Worm (Caenorhabditis elegans) whole organism, dauer: ENCODE results near the gene mon-2.

ENCODE experiments used
- unc-62 ChIP-seq: sonication (generic microtip); optimal IDR thresholded peaks from 2 replicates; lab custom pipeline; 2017; ENCODE audit warnings: missing biosample characterization, missing genetic modification reagents, missing genetic modification characterization

Gene mon-2

DNA sequence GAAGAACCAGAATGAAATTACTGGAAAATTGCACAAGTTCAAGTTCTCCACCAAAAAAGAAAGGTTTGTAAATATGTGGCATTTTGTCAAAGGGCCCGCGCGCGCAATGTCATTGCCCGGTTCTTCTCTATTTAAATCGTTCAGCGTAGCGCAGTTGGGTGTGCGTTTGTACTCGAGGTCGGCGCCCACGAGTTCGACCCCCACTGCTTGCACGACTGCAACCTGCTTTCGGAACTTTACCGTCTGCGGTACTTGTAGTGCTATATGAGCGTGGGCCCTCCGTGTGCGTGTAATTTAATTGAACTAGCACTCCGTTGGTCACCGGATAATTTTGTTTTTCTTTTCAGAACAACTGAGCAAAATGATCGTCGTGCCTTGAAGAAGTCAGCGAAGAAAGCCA is 10.1 kb upstream of the mon-2 start:
- TF ChIP-seq unc-62, result no peak

DNA sequence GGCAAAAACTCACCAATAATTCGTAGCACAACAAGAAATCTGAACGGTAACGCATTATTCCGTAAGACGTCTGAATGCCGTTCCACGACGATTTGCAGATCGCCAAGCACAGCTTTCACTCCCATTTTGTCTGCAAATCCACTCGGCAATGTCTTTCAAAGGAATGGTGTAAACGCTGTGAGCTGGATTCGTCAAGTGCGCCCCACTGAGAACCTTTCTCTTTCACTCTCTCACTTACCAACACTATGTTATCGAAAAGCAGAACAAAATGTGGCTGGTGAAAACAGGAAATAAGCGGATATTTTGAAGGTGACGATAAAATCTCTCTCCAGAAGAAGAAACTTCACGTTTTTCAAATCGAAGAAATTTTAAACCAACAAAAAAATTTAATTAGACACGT is 7.7 kb upstream of the mon-2 start:
- no peak for TF ChIP-seq unc-62

DNA sequence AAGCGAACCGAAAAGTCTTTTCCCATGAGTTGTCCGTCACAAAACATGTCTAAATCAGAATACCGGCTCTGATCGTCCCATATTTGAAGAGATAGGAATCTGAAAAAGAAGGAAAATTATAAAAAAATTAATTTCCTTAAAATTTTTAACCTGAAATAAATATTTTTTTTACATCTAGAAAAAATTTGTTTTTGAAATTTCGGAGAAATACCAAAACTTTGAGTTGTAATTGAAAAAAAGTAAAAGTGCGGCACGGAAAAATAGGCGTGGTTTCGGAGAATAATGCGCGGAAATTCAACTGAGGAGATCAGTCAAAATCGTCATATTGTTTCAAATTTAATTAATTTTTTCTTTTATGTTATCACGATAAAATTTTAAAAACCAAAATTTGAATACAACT is 7.0 kb upstream of the mon-2 start, which contains the start of gene F11A10.6:
F11A10.6 (minus strand) TSS at position 101 of the 400 bp plus-strand sequence.
- TF ChIP-seq unc-62, result no peak

DNA sequence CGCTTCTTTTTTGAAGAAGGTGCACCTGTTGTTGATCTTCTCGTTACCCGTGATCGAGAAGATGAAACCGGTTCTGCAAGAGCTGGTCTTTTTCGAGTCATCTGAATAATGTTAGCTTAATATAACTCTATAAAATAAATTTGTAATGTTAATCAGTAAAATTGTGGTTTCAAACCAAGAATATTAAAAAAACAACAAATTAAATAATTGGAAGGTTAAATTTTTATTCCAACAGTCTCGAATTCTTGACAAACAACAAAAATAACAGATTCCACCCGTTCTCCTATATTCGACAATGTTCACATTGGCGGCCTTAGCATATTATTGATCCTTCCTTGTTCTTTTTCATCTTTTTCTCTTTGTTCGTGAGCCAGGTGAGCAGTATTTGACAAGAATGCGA is 4.5 kb upstream of the mon-2 start, which contains the start of gene mig-32:
mig-32 (minus strand) TSS at position 101 of the 400 bp plus-strand sequence.
- TF ChIP-seq unc-62, result no peak

DNA sequence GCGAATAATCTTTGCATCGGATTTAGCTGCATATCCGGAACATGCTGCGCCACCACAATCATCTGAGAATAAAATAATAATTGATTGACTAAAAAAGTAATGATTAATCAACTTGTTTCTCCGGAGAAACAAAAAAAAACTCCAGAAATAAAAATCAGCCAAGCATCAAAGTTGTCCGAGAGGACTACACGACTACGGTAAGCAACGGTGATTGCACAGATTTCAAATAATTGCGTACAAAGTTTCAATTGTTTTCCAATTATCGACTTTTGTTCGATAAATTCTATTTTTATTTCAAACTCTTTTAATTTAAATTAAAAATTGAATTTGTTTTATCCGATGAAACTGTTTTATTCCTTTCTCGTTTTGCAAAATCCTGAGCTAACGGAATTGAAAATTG is 3.2 kb upstream of the mon-2 start, which contains the start of gene cpsf-4:
cpsf-4 (minus strand) TSS at position 62 of the 400 bp plus-strand sequence.
- no peak for TF ChIP-seq unc-62

DNA sequence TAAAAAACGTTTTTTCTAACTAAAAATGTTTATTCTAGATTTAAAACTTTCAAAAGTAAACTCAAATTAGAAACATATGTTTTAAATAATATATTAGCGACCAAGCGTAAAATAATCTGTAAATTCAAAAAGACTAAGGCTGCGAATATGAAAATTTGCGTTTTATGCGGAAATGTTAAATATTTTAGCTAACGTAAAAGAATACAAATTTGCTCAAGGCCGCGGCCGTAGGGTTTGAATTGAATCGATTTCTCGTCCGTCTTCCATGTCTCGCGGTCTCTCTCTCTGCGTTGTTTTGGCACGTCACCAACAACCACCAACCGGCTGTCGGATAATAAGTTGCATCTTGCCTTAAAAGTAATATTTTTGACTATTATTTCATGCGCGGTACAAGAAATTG is 2.8 kb upstream of the mon-2 start, which contains the start of gene F11A10.5:
F11A10.5 (plus strand) TSS at position 301 of the 400 bp plus-strand sequence.
- no peak for TF ChIP-seq unc-62

DNA sequence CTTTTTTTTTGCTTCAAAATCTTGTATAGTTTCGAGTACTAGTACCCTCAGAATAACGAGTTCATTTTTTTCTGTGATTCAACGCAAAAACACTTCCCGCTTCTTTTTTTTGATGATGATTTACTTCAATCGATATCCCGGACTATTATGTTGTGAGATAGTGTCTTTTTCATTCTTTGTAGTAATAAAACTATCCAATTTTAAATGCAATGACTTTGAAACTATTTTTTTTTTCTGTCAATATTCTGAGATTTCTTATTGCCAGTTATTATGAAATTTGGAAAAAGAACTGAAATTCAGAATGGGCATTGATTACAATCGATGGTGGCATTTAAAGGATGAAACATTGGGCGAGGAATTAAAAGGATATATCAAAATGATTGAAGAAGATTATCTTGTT is 9.0 kb downstream of the mon-2 start, which contains the start of gene M18.3:
M18.3 (plus strand) TSS at position 301 of the 400 bp plus-strand sequence.
- TF ChIP-seq unc-62, result no peak

DNA sequence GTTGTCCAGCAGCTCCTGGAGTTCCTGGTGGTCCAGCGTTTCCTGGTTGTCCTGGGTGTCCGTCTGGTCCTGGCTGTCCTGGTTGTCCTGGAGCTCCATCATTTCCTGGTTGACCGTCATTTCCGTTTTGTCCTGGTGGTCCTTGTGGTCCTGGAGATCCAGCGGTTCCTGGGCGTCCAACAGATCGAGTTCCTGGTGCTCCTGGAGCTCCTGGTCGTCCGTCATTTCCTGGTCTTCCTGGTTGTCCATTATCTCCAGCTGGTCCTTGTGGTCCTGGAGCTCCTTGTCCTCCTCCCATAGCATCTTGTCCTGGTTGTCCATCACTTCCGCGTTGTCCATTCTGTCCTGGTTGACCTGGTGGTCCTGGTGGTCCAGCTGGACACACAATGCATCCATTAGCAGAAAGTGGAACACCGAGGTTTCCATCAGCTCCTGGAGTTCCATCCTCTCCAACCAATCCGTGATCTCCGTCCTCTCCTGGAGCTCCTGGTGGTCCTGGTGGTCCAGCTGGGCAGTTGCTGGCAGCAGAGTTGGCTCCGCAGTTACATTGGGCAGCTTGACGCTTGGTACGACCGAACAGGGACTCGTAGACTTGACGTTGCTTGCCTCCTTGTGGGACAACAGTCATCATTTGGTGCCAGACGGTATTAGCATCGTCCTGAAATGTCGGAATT is 12.5 kb downstream of the mon-2 start:
- TF ChIP-seq unc-62, result no peak

DNA sequence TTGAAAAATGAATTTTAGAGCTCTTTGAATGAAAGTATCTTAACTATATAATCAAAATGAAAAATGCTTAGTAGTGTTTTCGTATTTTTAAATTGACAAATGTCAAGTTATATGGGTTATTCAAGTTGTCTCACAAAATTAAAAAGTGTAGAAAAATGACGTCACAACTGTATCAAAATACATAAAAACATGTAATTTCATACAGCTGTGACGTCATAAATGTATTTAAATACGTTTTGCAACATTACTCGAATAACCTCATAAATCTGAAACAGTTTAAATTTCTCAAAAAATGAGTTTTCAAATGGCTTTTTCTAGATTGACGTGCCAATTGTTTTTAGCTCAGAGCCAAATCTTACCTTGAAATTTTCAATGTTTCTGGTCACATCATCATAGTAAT is 13.2 kb downstream of the mon-2 start:
- no peak for TF ChIP-seq unc-62

DNA sequence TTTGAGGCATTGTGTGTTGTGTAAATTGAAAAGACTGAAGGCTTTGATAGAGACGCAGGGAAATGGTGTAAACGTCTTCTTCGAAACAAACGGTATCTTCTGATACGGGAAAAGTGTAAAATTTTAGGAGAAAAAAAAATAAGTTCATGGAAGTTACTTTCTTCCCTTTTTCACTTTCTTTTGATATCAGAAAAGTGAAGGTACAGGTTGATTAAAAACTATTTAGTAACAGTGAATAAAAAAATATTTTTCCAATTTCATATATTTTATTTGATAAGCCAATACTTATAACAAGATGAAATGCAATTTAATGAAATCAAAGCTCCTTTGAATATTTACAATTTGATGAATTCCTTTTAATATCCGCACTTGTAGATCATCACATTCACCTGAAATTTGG is 13.8 kb downstream of the mon-2 start, which contains the start of gene col-129:
col-129 (minus strand) TSS at position 101 of the 400 bp plus-strand sequence.
- TF ChIP-seq unc-62, result no peak

DNA sequence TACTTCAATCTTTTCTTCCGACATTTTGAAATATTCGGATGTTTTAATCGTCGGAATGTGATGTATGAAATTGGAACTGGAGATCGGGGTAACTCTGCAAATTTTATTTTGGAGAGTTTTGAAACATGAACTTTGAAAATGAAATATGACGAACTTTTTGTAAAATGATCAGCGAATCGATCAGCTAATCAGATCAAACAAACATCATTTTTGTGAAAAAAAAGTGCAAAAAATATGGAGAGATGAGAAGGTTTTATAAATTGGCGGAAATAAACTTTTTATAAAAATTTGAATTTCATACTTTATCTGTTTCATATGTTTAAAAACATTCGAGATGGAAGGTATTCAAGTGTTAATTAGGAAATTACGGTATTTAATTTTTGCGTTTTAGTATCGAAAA is 14.9 kb downstream of the mon-2 start, which contains the start of gene dlc-2:
dlc-2 (minus strand) TSS at position 101 of the 400 bp plus-strand sequence.
- no peak for TF ChIP-seq unc-62

DNA sequence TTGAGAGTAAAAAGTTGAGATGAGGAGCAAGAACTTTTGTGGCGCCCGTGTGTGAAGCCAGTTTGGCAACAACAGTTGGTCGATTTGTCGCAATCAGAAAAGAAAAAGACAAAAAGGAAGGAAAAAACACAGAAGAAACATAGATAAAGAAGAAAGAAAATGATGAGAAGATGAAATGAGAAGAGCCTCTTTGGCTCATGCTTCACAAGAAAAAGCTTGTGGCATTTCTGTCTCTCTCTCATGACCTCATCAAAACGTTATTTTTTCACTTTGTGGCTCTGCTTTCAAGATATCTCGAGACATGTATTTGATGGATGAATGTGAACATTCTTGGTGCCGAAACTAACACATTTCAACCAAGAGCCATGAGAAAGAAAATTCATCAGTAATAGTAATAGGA is 16.5 kb downstream of the mon-2 start:
- no peak for TF ChIP-seq unc-62

DNA sequence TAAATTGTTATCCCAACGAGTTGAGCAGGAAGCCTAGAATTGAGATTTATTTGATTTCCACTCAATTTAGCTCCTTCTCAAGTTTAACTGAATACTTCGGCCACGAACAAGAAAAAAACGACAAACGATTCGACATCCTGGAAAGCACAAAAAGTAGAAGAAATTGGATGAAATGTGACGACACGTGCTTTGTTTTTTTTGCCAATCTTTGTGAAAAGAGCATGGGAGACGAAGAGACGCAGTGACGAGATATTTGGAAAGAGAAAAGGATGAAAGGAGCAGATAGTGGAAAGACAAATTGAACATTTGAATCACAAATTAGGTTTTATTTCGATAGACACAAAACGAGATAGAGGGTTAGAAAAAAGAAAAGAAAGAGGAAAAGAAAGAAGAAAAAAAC is 17.9 kb downstream of the mon-2 start:
- TF ChIP-seq unc-62, result no peak

DNA sequence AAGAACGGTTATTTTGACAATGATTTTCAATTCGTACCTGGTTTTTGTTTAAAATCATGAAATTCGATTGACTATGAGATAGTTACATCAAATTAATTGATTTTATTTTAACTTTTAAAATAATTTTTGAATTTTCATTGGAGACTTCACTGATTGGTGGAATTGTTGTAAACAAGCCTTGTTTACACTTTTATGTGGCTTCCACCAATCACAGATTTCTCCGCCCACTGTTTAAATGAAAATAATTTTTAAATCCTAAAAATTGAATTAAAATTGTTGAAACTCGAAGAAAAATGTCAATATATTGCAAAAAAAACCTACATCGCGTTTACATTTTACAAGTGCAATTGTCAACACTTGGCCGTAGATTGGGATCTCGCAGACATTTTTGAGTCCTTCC is 24.0 kb downstream of the mon-2 start:
- no peak for TF ChIP-seq unc-62

DNA sequence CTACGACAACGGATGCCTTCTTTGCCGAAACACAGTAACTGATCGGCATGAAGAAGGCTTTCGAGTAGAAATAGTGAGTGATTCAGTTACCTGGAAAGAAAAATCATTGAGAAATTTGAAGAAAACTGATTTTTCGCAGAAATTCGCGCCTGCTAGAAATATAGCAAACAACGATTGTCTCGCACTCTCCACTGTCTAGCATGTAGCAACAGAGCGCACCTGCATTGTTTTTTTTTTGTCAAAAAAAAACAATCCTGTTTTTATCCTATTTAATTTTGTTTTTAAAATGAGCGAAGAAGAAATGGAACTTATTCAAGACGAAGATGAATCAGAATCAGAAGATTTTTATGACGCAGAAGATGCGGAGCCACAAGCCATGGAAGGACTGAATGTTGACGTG is 24.5 kb downstream of the mon-2 start, which contains the start of the genes ddb-1 and M18.6:
ddb-1 (minus strand) TSS at position 90 of the 400 bp plus-strand sequence.
M18.6 (plus strand) TSS at position 235 of the 400 bp plus-strand sequence.
- TF ChIP-seq unc-62, result no peak

DNA sequence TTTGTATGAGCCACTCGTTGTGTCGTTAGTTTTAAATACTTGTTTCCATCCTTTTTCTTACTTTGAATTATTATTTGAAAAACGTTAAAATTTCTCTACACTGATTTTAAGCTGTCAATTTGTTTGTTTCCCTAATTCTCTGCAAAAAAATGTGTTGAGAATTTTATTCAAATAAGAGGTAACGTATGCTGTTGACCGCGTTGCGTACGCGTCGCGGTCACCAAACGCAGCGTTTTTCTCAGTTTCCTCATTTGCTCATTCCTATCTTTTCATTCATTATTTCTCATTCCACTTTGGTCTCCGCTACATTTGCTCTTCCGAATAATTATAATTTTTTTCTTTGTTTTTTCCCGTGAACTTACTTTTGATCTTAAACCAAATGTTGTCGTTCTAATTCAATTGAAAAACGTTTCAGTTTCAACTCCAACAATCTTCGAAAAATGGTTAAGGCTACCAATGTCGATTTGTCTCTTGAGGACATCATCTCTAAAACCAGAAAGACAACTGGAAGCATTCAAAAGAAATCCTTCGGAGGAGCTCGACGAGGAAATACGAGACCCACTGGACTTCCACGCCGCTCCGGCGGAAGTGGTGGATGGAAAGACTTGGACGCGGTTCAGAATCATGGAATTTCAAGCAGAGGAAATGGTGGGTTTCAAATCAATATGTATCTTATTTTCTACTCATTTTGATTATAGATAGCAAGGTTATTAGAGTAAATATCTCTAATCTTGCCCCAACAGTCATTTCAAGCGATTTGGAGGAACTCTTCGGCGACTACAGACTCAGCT is 26.5 kb downstream of the mon-2 start, which contains the start of gene aly-3:
aly-3 (plus strand) TSS at position 409 of the 791 bp plus-strand sequence.
- no peak for TF ChIP-seq unc-62
